Worm (Caenorhabditis elegans): ENCODE results near the gene smcl-1.

Gene smcl-1

ce11 chrX:11726450-11726849, 33.2 kb downstream of the smcl-1 start:
- TF ChIP-seq elt-3 (tag; optimal IDR thresholded peaks at IDR 0.05) (peak in 1 of 3 experiments; percentile 53), nhr-43 (tag; optimal IDR thresholded peaks at IDR 0.05; ENCODE audit: poor library complexity, severe bottlenecking) (no peak), ceh-16 (tag; optimal IDR thresholded peaks at IDR 0.05) (no peak), nhr-23 (tag; optimal IDR thresholded peaks at IDR 0.05) (peak; percentile 10), nhr-25 (tag; optimal IDR thresholded peaks at IDR 0.05) (peak; percentile 37), elt-1 (tag; optimal IDR thresholded peaks at IDR 0.05) (peak; percentile 89)

- TF ChIP-seq ceh-9 (tag; optimal IDR thresholded peaks at IDR 0.05) = no peak
- TF ChIP-seq R02D3.7 (tag; optimal IDR thresholded peaks at IDR 0.05) = peak; percentile 14
- no peak for TF ChIP-seq nhr-76 (tag; optimal IDR thresholded peaks at IDR 0.05)
- peak; percentile 73 for TF ChIP-seq nhr-25 (tag; optimal IDR thresholded peaks at IDR 0.05)
- TF ChIP-seq ceh-16 (tag; optimal IDR thresholded peaks at IDR 0.05) = no peak
- no peak for TF ChIP-seq unc-39 (tag; optimal IDR thresholded peaks at IDR 0.05)
- TF ChIP-seq zag-1 (tag; optimal IDR thresholded peaks at IDR 0.05) = no peak
- no peak for TF ChIP-seq elt-1 (tag; optimal IDR thresholded peaks at IDR 0.05)
- TF ChIP-seq ceh-82 (tag; optimal IDR thresholded peaks at IDR 0.05) = no peak
- no peak for TF ChIP-seq lin-15B (tag; optimal IDR thresholded peaks at IDR 0.05)
- no peak for TF ChIP-seq ztf-4 (tag; optimal IDR thresholded peaks at IDR 0.05)
- TF ChIP-seq unc-62 (GFP tag; optimal IDR thresholded peaks at IDR 0.05) = no peak
- TF ChIP-seq nhr-43 (tag; optimal IDR thresholded peaks at IDR 0.05; ENCODE audit: poor library complexity, severe bottlenecking) = peak; percentile 53
- TF ChIP-seq mml-1 (tag; optimal IDR thresholded peaks at IDR 0.05) = no peak
- TF ChIP-seq skn-1 (tag; optimal IDR thresholded peaks at IDR 0.05) = peak; percentile 28
- TF ChIP-seq ztf-11 (tag; optimal IDR thresholded peaks at IDR 0.05) = no peak
- TF ChIP-seq elt-2 (tag; optimal IDR thresholded peaks at IDR 0.05) = peak; percentile 94
- no peak for TF ChIP-seq egl-27 (tag; optimal IDR thresholded peaks at IDR 0.05)
- TF ChIP-seq tbx-2 (tag; optimal IDR thresholded peaks at IDR 0.05) = no peak
- peak in 2 of 3 experiments; percentile 77 to 85 for TF ChIP-seq elt-3 (tag; optimal IDR thresholded peaks at IDR 0.05)
- peak; percentile 79 for TF ChIP-seq pha-4 (tag; optimal IDR thresholded peaks at IDR 0.05)
- TF ChIP-seq mdl-1 (tag; optimal IDR thresholded peaks at IDR 0.05) = peak; percentile 78
- TF ChIP-seq nhr-23 (tag; optimal IDR thresholded peaks at IDR 0.05) = peak; percentile 74
- TF ChIP-seq egl-5 (tag; optimal IDR thresholded peaks at IDR 0.05) = no peak
- TF ChIP-seq ceh-28 (tag; optimal IDR thresholded peaks at IDR 0.05) = peak; percentile 44
- no peak for TF ChIP-seq fkh-2 (tag; optimal IDR thresholded peaks at IDR 0.05)
- TF ChIP-seq nfya-1 (tag; optimal IDR thresholded peaks at IDR 0.05; ENCODE audit: insufficient read depth) = no peak
- TF ChIP-seq nhr-11 (tag; optimal IDR thresholded peaks at IDR 0.05) = no peak
- no peak for TF ChIP-seq lin-39 (tag; optimal IDR thresholded peaks at IDR 0.05)
- no peak for TF ChIP-seq nhr-28 (tag; optimal IDR thresholded peaks at IDR 0.05)
- TF ChIP-seq nhr-237 (tag; optimal IDR thresholded peaks at IDR 0.05) = no peak
- no peak for TF ChIP-seq eor-1 (tag; optimal IDR thresholded peaks at IDR 0.05)
- peak; percentile 51 for TF ChIP-seq jun-1 (tag; optimal IDR thresholded peaks at IDR 0.05)
- no peak for TF ChIP-seq snpc-4 (tag; optimal IDR thresholded peaks at IDR 0.05)
- TF ChIP-seq pqm-1 (tag; optimal IDR thresholded peaks at IDR 0.05) = peak; percentile 99
Observed at ce11 chrX:11727761-11728160, 34.5 kb downstream of the smcl-1 start, which contains the start of the genes gst-42 and D1053.2. Gene gst-42 (minus strand): TSS chrX:11727936. Gene D1053.2 (plus strand): TSS chrX:11728151.

ce11 chrX:11732752-11733151, 39.5 kb downstream of the smcl-1 start:
- no peak for TF ChIP-seq elt-1 (tag; optimal IDR thresholded peaks at IDR 0.05)
- no peak for TF ChIP-seq nhr-12 (tag; optimal IDR thresholded peaks at IDR 0.05)
- TF ChIP-seq sea-2 (GFP tag; optimal IDR thresholded peaks at IDR 0.05) = no peak
- TF ChIP-seq nhr-237 (tag; optimal IDR thresholded peaks at IDR 0.05) = no peak
- TF ChIP-seq ceh-16 (tag; optimal IDR thresholded peaks at IDR 0.05) = no peak
- TF ChIP-seq lsy-12 (tag; optimal IDR thresholded peaks at IDR 0.05) = no peak
- no peak for TF ChIP-seq snpc-4 (tag; optimal IDR thresholded peaks at IDR 0.05)
- TF ChIP-seq fkh-2 (tag; optimal IDR thresholded peaks at IDR 0.05) = no peak
- TF ChIP-seq egl-5 (tag; optimal IDR thresholded peaks at IDR 0.05) = no peak
- TF ChIP-seq nhr-77 (tag; optimal IDR thresholded peaks at IDR 0.05) = no peak

All from whole organism, L3 larva.